Fruit fly (Drosophila melanogaster): ENCODE data around the gene CG32603.

CG32603 gene

dm6 chrX:14214505-14215449 is 30.4 kb downstream of the CG32603 start (continued):
- peak; percentile 21 for TF ChIP-seq Vsx1 (GFP tag; optimal IDR thresholded peaks at IDR 0.05)
- TF ChIP-seq Rfx (GFP tag; IDR thresholded peaks at IDR 0.05) = peak; percentile 66
- peak; percentile 31 for TF ChIP-seq Deaf1 (tag; optimal IDR thresholded peaks at IDR 0.05)
- TF ChIP-seq tup (GFP tag; optimal IDR thresholded peaks at IDR 0.05) = no peak
- TF ChIP-seq Gug (GFP tag; IDR thresholded peaks at IDR 0.05) = 0 out of 4 replicates have a peak, but pooled peaks have one; percentile 4
- no peak for TF ChIP-seq CG10267 (tag; optimal IDR thresholded peaks at IDR 0.05)
- no peak for TF ChIP-seq ERR (GFP tag; optimal IDR thresholded peaks at IDR 0.05)
- 0 out of 2 replicates have a peak, but pooled peaks have one; percentile 18 for TF ChIP-seq sob (GFP tag; IDR thresholded peaks at IDR 0.05)
- peak; percentile 48 for TF ChIP-seq CG10209 (GFP tag; optimal IDR thresholded peaks at IDR 0.05)
- TF ChIP-seq CG6654 (GFP tag; optimal IDR thresholded peaks at IDR 0.05) = peak; percentile 10
- TF ChIP-seq Hr78 (GFP tag; optimal IDR thresholded peaks at IDR 0.05) = no peak
- TF ChIP-seq CG14965 (GFP tag; optimal IDR thresholded peaks at IDR 0.05; ENCODE audit: borderline replicate concordance) = no peak
- TF ChIP-seq CG3726 (GFP tag; IDR thresholded peaks at IDR 0.05) = no peak
- peak; percentile 12 for TF ChIP-seq NfI (GFP tag; optimal IDR thresholded peaks at IDR 0.05)
- no peak for TF ChIP-seq gsb (GFP tag; IDR thresholded peaks at IDR 0.05)
- no peak for TF ChIP-seq CG11398 (GFP tag; optimal IDR thresholded peaks at IDR 0.05)
- TF ChIP-seq trem (tag; optimal IDR thresholded peaks at IDR 0.05) = no peak
- no peak for TF ChIP-seq CG9437 (GFP tag; optimal IDR thresholded peaks at IDR 0.05)
- peak; percentile 18 for TF ChIP-seq CG6683 (GFP tag; optimal IDR thresholded peaks at IDR 0.05)
- no peak for TF ChIP-seq Nf-YB (GFP tag; optimal IDR thresholded peaks at IDR 0.05)
- TF ChIP-seq crp (GFP tag; optimal IDR thresholded peaks at IDR 0.05) = no peak
- 0 out of 2 replicates have a peak, but pooled peaks have one; percentile 19 for TF ChIP-seq Xrp1 (GFP tag; IDR thresholded peaks at IDR 0.05)
- no peak for TF ChIP-seq Bteb2 (GFP tag; optimal IDR thresholded peaks at IDR 0.05)
- peak; percentile 33; the same call in 2 of the 3 replicates for TF ChIP-seq CG17361 (GFP tag; IDR thresholded peaks at IDR 0.05)
- TF ChIP-seq CG16779 (GFP tag; IDR thresholded peaks at IDR 0.05) = no peak
- TF ChIP-seq tap (tag; optimal IDR thresholded peaks at IDR 0.05) = peak; percentile 13
- no peak for TF ChIP-seq aop (GFP tag; IDR thresholded peaks at IDR 0.05)
- peak; percentile 47 for TF ChIP-seq Hand (GFP tag; optimal IDR thresholded peaks at IDR 0.05)
- TF ChIP-seq CG13296 (GFP tag; optimal IDR thresholded peaks at IDR 0.05) = peak; percentile 19
- TF ChIP-seq CG5180 (GFP tag; optimal IDR thresholded peaks at IDR 0.05) = peak; percentile 20
- TF ChIP-seq ab (GFP tag; optimal IDR thresholded peaks at IDR 0.05) = no peak
- peak; percentile 49 for TF ChIP-seq al (GFP tag; IDR thresholded peaks at IDR 0.05)
- TF ChIP-seq run (tag; optimal IDR thresholded peaks at IDR 0.05) = no peak
- peak; percentile 70 for TF ChIP-seq Hmr (GFP tag; optimal IDR thresholded peaks at IDR 0.05)
- peak; percentile 70 for TF ChIP-seq CG32532 (GFP tag; IDR thresholded peaks at IDR 0.05)
- no peak for TF ChIP-seq pzg (GFP tag; optimal IDR thresholded peaks at IDR 0.05)
- TF ChIP-seq CG8944 (GFP tag; optimal IDR thresholded peaks at IDR 0.05) = no peak
- no peak for TF ChIP-seq Lim3 (GFP tag; IDR thresholded peaks at IDR 0.05)
- TF ChIP-seq otp (GFP tag; IDR thresholded peaks at IDR 0.05) = no peak
- peak; percentile 11; the same call in 1 of the 3 replicates for TF ChIP-seq B-H1 (GFP tag; IDR thresholded peaks at IDR 0.05)
- TF ChIP-seq Adf1 (GFP tag; IDR thresholded peaks at IDR 0.05) = no peak
- TF ChIP-seq Kr (GFP tag; optimal IDR thresholded peaks at IDR 0.05) = no peak
- TF ChIP-seq HmgZ (tag; optimal IDR thresholded peaks at IDR 0.05) = no peak
- TF ChIP-seq Oli (tag; optimal IDR thresholded peaks at IDR 0.05) = peak; percentile 59
- peak; percentile 13 for TF ChIP-seq Xbp1 (GFP tag; optimal IDR thresholded peaks at IDR 0.05)
- TF ChIP-seq lmd (GFP tag; IDR thresholded peaks at IDR 0.05) = peak; percentile 43; the same call in 1 of the 2 replicates
- no peak for TF ChIP-seq Tbp (GFP tag; optimal IDR thresholded peaks at IDR 0.05)
- peak; percentile 48 for TF ChIP-seq CG3847 (GFP tag; IDR thresholded peaks at IDR 0.05)
